Fruit fly (Drosophila melanogaster) whole organism, embryonic: ENCODE results near the gene CG14947.

Source experiments
- ATbp ChIP-seq: fragments of 200-800 bp; sonication (Bioruptor generic); optimal IDR thresholded peaks from 2 replicates; lab custom pipeline; 2017; ENCODE audit warnings: missing biosample characterization, mild to moderate bottlenecking, missing genetic modification characterization, missing genetic modification reagents
- Bgb ChIP-seq: fragments of 200-800 bp; sonication (Bioruptor generic); IDR thresholded peaks from 2 replicates; pipeline ENCODE4 v1.3.6; 2022; ENCODE audit warnings: missing biosample characterization, missing genetic modification characterization; ENCODE audit not compliant: partially characterized antibody
- Blimp-1 ChIP-seq: fragments of 200-800 bp; sonication (Bioruptor generic); optimal IDR thresholded peaks from 3 replicates; lab custom pipeline; 2018; ENCODE audit warnings: missing biosample characterization, missing genetic modification characterization, mild to moderate bottlenecking, moderate library complexity, missing genetic modification reagents
- CG10979 ChIP-seq: fragments of 200-800 bp; sonication (Bioruptor generic); optimal IDR thresholded peaks from 2 replicates; lab custom pipeline; 2018; ENCODE audit warnings: missing biosample characterization, mild to moderate bottlenecking, missing genetic modification characterization, moderate library complexity
- CG11695 ChIP-seq: fragments of 200-800 bp; sonication (Bioruptor generic); IDR thresholded peaks from 3 replicates; pipeline ENCODE4 v1.3.6; 2022; ENCODE audit warnings: missing biosample characterization, missing genetic modification characterization
- CG14441 ChIP-seq: fragments of 200-800 bp; sonication (Bioruptor generic); IDR thresholded peaks from 2 replicates; pipeline ENCODE4 v1.3.6; 2022; ENCODE audit warnings: missing biosample characterization, missing genetic modification characterization
- CG15514 ChIP-seq: fragments of 200-800 bp; sonication (Bioruptor generic); optimal IDR thresholded peaks from 3 replicates; lab custom pipeline; 2017; ENCODE audit warnings: missing biosample characterization, missing genetic modification characterization, mild to moderate bottlenecking, moderate library complexity, missing genetic modification reagents
- CG15601 ChIP-seq: fragments of 200-800 bp; sonication (Bioruptor generic); optimal IDR thresholded peaks from 3 replicates; lab custom pipeline; 2019; ENCODE audit warnings: missing biosample characterization, mild to moderate bottlenecking, missing genetic modification characterization, moderate library complexity
- CG16813 ChIP-seq: fragments of 200-800 bp; sonication (Bioruptor generic); IDR thresholded peaks from 3 replicates; pipeline ENCODE4 v1.3.6; 2022; ENCODE audit warnings: missing biosample characterization, missing genetic modification characterization; ENCODE audit not compliant: partially characterized antibody
- CG17361 ChIP-seq: fragments of 200-800 bp; sonication (Bioruptor generic); IDR thresholded peaks from 3 replicates; pipeline ENCODE4 v1.3.6; 2022; ENCODE audit warnings: missing biosample characterization, missing genetic modification characterization
- CG18011 ChIP-seq: fragments of 200-800 bp; sonication (Bioruptor generic); optimal IDR thresholded peaks from 2 replicates; lab custom pipeline; 2017; ENCODE audit warnings: missing biosample characterization, missing genetic modification characterization, mild to moderate bottlenecking, moderate library complexity, missing genotype
- CG2116 ChIP-seq: fragments of 200-800 bp; sonication (Bioruptor generic); optimal IDR thresholded peaks from 3 replicates; lab custom pipeline; 2018; ENCODE audit warnings: missing biosample characterization, mild to moderate bottlenecking, missing genetic modification characterization
- CG2678 ChIP-seq: fragments of 200-800 bp; sonication (Bioruptor generic); optimal IDR thresholded peaks from 3 replicates; lab custom pipeline; 2019; ENCODE audit warnings: missing biosample characterization, mild to moderate bottlenecking, missing genetic modification characterization, moderate library complexity
- CG31365 ChIP-seq: fragments of 200-800 bp; sonication (Bioruptor generic); optimal IDR thresholded peaks from 2 replicates; lab custom pipeline; 2018; ENCODE audit warnings: missing biosample characterization, mild to moderate bottlenecking, missing genetic modification characterization
- CG34224 ChIP-seq: fragments of 200-800 bp; sonication (Bioruptor generic); IDR thresholded peaks from 3 replicates; pipeline ENCODE4 v1.3.6; 2022; ENCODE audit warnings: missing biosample characterization, missing genetic modification characterization; ENCODE audit not compliant: partially characterized antibody
- CG3838 ChIP-seq: fragments of 200-800 bp; sonication (Bioruptor generic); optimal IDR thresholded peaks from 3 replicates; lab custom pipeline; 2016; ENCODE audit warnings: missing biosample characterization, missing genetic modification characterization
- CG4404 ChIP-seq: fragments of 200-800 bp; sonication (Bioruptor generic); IDR thresholded peaks from 2 replicates; pipeline ENCODE4 v1.3.6; 2022; ENCODE audit warnings: missing biosample characterization, missing genetic modification characterization
- CG6272 ChIP-seq: fragments of 200-800 bp; sonication (Bioruptor generic); IDR thresholded peaks from 2 replicates; pipeline ENCODE4 v1.3.6; 2022; ENCODE audit warnings: missing biosample characterization, missing genetic modification characterization
- CG8359 ChIP-seq: fragments of 200-800 bp; sonication (Bioruptor generic); optimal IDR thresholded peaks from 2 replicates; lab custom pipeline; 2017; ENCODE audit warnings: missing biosample characterization, mild to moderate bottlenecking, missing genetic modification characterization, borderline replicate concordance
- Fer3 ChIP-seq: fragments of 200-800 bp; sonication (Bioruptor generic); optimal IDR thresholded peaks from 2 replicates; lab custom pipeline; 2018; ENCODE audit warnings: missing biosample characterization, mild to moderate bottlenecking, missing genetic modification characterization, moderate library complexity
- GATAe ChIP-seq: fragments of 200-800 bp; sonication (Bioruptor generic); conservative IDR thresholded peaks from 2 replicates; pipeline ENCODE4 v1.3.6; 2022; ENCODE audit warnings: missing biosample characterization, missing genetic modification characterization
- Gug ChIP-seq: fragments of 200-800 bp; sonication (Bioruptor generic); IDR thresholded peaks from 4 replicates; pipeline ENCODE4 v1.3.6; 2022; ENCODE audit warnings: missing biosample characterization, missing genetic modification characterization
- HLH4C ChIP-seq: fragments of 200-800 bp; sonication (Bioruptor generic); IDR thresholded peaks from 3 replicates; pipeline ENCODE4 v1.3.6; 2022; ENCODE audit warnings: missing biosample characterization, missing genetic modification characterization; ENCODE audit not compliant: partially characterized antibody
- Hsf ChIP-seq: fragments of 200-800 bp; sonication (Bioruptor generic); optimal IDR thresholded peaks from 3 replicates; lab custom pipeline; 2016; ENCODE audit warnings: missing biosample characterization, missing genetic modification characterization
- Max ChIP-seq: fragments of 200-800 bp; sonication (Bioruptor generic); optimal IDR thresholded peaks from 2 replicates; lab custom pipeline; 2016; ENCODE audit warnings: missing biosample characterization, mild to moderate bottlenecking, missing genetic modification characterization
- Xbp1 ChIP-seq: fragments of 200-800 bp; sonication (Bioruptor generic); optimal IDR thresholded peaks from 3 replicates; lab custom pipeline; 2016; ENCODE audit warnings: missing biosample characterization, mild to moderate bottlenecking, missing genetic modification characterization
- abd-A ChIP-seq: fragments of 200-800 bp; sonication (Bioruptor generic); optimal IDR thresholded peaks from 3 replicates; lab custom pipeline; 2019; ENCODE audit warnings: missing biosample characterization, mild to moderate bottlenecking, missing genetic modification characterization, moderate library complexity
- ap ChIP-seq: fragments of 200-800 bp; sonication (Bioruptor generic); IDR thresholded peaks from 2 replicates; pipeline ENCODE4 v1.3.6; 2022; ENCODE audit warnings: missing biosample characterization, missing genetic modification characterization
- danr ChIP-seq: fragments of 200-800 bp; sonication (Bioruptor generic); IDR thresholded peaks from 2 replicates; pipeline ENCODE4 v1.3.6; 2022; ENCODE audit warnings: missing biosample characterization, missing genetic modification characterization
- dmrt99B ChIP-seq: fragments of 200-800 bp; sonication (Bioruptor generic); optimal IDR thresholded peaks from 2 replicates; lab custom pipeline; 2018; ENCODE audit warnings: missing biosample characterization, mild to moderate bottlenecking, missing genetic modification characterization, moderate library complexity
- exex ChIP-seq: fragments of 200-800 bp; sonication (Bioruptor generic); optimal IDR thresholded peaks from 4 replicates; lab custom pipeline; 2018; ENCODE audit warnings: missing biosample characterization, mild to moderate bottlenecking, missing genetic modification characterization, moderate library complexity
- fd3F ChIP-seq: fragments of 200-800 bp; sonication (Bioruptor generic); optimal IDR thresholded peaks from 2 replicates; lab custom pipeline; 2018; ENCODE audit warnings: missing biosample characterization, mild to moderate bottlenecking, missing genetic modification characterization, moderate library complexity
- hbn ChIP-seq: fragments of 200-800 bp; sonication (Bioruptor generic); IDR thresholded peaks from 2 replicates; pipeline ENCODE4 v1.3.6; 2022; ENCODE audit warnings: missing biosample characterization, missing genetic modification characterization; ENCODE audit not compliant: partially characterized antibody
- kah ChIP-seq: fragments of 200-800 bp; sonication (Bioruptor generic); optimal IDR thresholded peaks from 2 replicates; lab custom pipeline; 2018; ENCODE audit warnings: missing biosample characterization, mild to moderate bottlenecking, missing genetic modification characterization
- kay ChIP-seq: fragments of 200-800 bp; sonication (Bioruptor generic); optimal IDR thresholded peaks from 2 replicates; lab custom pipeline; 2016; ENCODE audit warnings: missing biosample characterization, missing genetic modification characterization
- oc ChIP-seq: fragments of 200-800 bp; sonication (Bioruptor generic); optimal IDR thresholded peaks from 2 replicates; lab custom pipeline; 2018; ENCODE audit warnings: missing biosample characterization, mild to moderate bottlenecking, missing genetic modification characterization, moderate library complexity
- odd ChIP-seq: fragments of 200-800 bp; sonication (Bioruptor generic); optimal IDR thresholded peaks from 2 replicates; lab custom pipeline; 2017; ENCODE audit warnings: missing biosample characterization, mild to moderate bottlenecking, missing genetic modification characterization
- onecut ChIP-seq: fragments of 200-800 bp; sonication (Bioruptor generic); IDR thresholded peaks from 2 replicates; pipeline ENCODE4 v1.3.6; 2022; ENCODE audit warnings: missing biosample characterization, missing genetic modification characterization
- prd ChIP-seq, 3 experiments: fragments of >200 bp in 2 of 3; fragments of 200-800 bp in 1 of 3; sonication (Bioruptor generic) in 1 of 3; optimal IDR thresholded peaks in 2 of 3; IDR thresholded peaks in 1 of 3; 2 replicates in 2 of 3; 3 replicates in 1 of 3; pipeline versions ENCODE4 v1.3.6 to Lab custom; 2017 to 2022; ENCODE audit warnings: missing biosample characterization in 1 of 3, missing genetic modification characterization in 1 of 3
- ro ChIP-seq: fragments of 200-800 bp; sonication (Bioruptor generic); IDR thresholded peaks from 2 replicates; pipeline ENCODE4 v1.3.6; 2022; ENCODE audit warnings: missing biosample characterization, missing genetic modification characterization
- scrt ChIP-seq: fragments of 200-800 bp; sonication (Bioruptor generic); optimal IDR thresholded peaks from 2 replicates; lab custom pipeline; 2018; ENCODE audit warnings: missing biosample characterization, mild to moderate bottlenecking, missing genetic modification characterization, moderate library complexity
- sd ChIP-seq: fragments of 200-800 bp; sonication (Bioruptor generic); optimal IDR thresholded peaks from 3 replicates; lab custom pipeline; 2018; ENCODE audit warnings: missing biosample characterization, mild to moderate bottlenecking, missing genetic modification characterization, moderate library complexity
- sug ChIP-seq: fragments of 200-800 bp; optimal IDR thresholded peaks from 2 replicates; lab custom pipeline; 2019; ENCODE audit warnings: missing biosample characterization, mild to moderate bottlenecking, missing genetic modification characterization, moderate library complexity
- tin ChIP-seq: fragments of 200-800 bp; sonication (Bioruptor generic); optimal IDR thresholded peaks from 3 replicates; lab custom pipeline; 2016; ENCODE audit warnings: missing biosample characterization, missing genetic modification characterization
- usp ChIP-seq: fragments of >200 bp; optimal IDR thresholded peaks from 2 replicates; lab custom pipeline; 2017; ENCODE audit warnings: missing biosample characterization, missing genetic modification characterization
- vvl ChIP-seq: fragments of 200-800 bp; sonication (Bioruptor generic); IDR thresholded peaks from 2 replicates; pipeline ENCODE4 v1.3.6; 2022; ENCODE audit warnings: missing biosample characterization, missing genetic modification characterization

Gene CG14947

DNA sequence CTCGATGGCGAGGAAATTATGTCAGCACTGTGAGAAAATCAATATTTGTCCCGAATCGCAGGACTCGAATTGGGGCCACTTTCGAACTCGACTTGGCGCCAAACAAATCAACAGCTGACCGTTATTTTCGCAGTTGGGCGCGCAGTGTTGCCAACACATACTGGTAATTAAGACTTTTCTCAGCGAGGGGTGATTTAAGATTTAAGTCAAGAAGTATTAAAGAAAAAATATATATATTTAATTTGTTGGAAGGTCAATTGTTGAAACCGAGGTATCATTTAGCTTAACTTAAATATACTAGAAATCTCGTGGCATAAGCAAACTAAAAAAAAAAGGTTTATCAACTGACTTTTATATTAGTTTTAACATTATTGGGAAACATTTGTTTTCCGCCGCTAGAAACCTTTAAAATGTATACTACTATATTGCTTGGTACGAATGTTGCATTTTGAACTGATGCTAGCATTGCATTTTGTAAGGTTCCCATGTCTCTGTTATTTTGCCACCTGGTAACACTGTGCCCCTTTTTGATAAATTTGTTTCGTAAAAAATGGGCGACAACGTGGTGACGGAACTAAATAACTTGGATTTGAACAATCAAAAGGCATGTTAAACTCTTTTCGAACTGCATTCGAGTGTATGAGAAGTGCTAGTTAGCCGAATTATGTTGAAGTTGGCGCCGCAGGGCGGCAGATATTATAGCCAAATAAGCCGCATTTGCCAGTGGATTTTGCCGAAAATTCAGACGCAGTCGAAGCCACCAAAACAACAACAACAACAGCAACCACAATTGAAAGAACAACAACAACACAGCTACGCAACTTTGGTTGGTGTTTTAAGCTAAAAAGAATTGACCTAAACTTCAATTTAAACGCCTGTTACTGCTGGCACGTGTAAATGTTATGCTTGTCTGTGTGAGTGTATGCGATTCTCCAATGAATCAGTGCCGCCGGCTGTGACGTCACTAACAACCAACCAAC, 27.6 kb downstream of the CG14947 start, which contains the start of the genes Patsas and ThrRS (continued):
- TF ChIP-seq CG15514 (GFP tag; lab: Kevin White, UChicago) (peak; percentile 78), fd3F (GFP tag; lab: Kevin White, UChicago) (peak; percentile 85), vvl (GFP tag; lab: Robert Waterston, UW) (peak; percentile 87), tin (GFP tag; lab: Kevin White, UChicago) (peak; percentile 86), kah (peak; percentile 37)

DNA sequence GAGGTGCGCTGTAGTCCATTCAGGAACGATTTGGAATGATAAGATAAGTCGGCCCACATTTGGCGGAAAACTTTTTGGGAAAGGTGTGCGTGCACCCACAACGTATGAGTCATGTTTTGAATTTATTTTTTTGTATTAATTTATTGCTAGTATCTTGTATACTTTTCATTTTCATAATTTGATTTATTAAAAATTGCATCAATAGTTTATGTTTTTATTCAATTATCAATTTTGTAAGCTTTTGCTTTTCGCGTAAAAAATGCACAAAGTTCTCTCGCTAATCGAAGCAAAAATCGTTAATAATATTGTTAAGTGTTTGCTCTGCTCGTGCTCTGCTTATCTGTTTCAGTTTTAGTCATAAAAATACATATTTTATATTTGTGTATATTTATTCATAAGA, 31.2 kb downstream of the CG14947 start:
- TF ChIP-seq abd-A (tag; lab: Kevin White, UChicago), result no peak
- TF ChIP-seq CG3838 (GFP tag; lab: Kevin White, UChicago), result no peak
- no peak for TF ChIP-seq danr (GFP tag; lab: Robert Waterston, UW)
- TF ChIP-seq CG10979 (tag; lab: Kevin White, UChicago), result no peak
- no peak for TF ChIP-seq CG8359
- TF ChIP-seq onecut (GFP tag; lab: Robert Waterston, UW), result no peak
- no peak for TF ChIP-seq Fer3
- TF ChIP-seq CG18011 (GFP tag; lab: Kevin White, UChicago), result no peak
- peak; percentile 10 for TF ChIP-seq sug
- TF ChIP-seq Blimp-1 (GFP tag; lab: Kevin White, UChicago), result no peak
- no peak for TF ChIP-seq Max (GFP tag; lab: Kevin White, UChicago)
- no peak for TF ChIP-seq Xbp1 (GFP tag; lab: Kevin White, UChicago)
- no peak for TF ChIP-seq CG4404 (GFP tag; lab: Robert Waterston, UW)
- peak; percentile 21 for TF ChIP-seq kay
- TF ChIP-seq prd (optimal IDR thresholded peaks at IDR 0.05; lab: Kevin White, UChicago), result no peak
- no peak for TF ChIP-seq prd (GFP tag; IDR thresholded peaks at IDR 0.05; lab: Robert Waterston, UW)
- no peak for TF ChIP-seq usp (GFP tag; lab: Kevin White, UChicago)
- TF ChIP-seq CG14441 (GFP tag; lab: Robert Waterston, UW), result no peak
- TF ChIP-seq CG2678 (tag; lab: Kevin White, UChicago), result no peak
- no peak for TF ChIP-seq CG34224 (GFP tag; lab: Robert Waterston, UW)
- TF ChIP-seq CG17361 (GFP tag; lab: Robert Waterston, UW), result no peak
- TF ChIP-seq ap (GFP tag; lab: Robert Waterston, UW), result no peak
- no peak for TF ChIP-seq scrt
- TF ChIP-seq ro (GFP tag; lab: Robert Waterston, UW), result no peak
- no peak for TF ChIP-seq Hsf
- no peak for TF ChIP-seq hbn
- TF ChIP-seq ATbp, result no peak
- peak; percentile 40 for TF ChIP-seq sd
- no peak for TF ChIP-seq CG15601 (tag; lab: Kevin White, UChicago)
- no peak for TF ChIP-seq CG2116 (GFP tag; lab: Kevin White, UChicago)
- TF ChIP-seq GATAe (GFP tag; lab: Robert Waterston, UW), result 0 out of 2 replicates have a peak, but pooled peaks have one; percentile 34
- no peak for TF ChIP-seq CG6272 (GFP tag; lab: Robert Waterston, UW)
- TF ChIP-seq Gug, result no peak
- peak; percentile 31 for TF ChIP-seq exex (tag; lab: Kevin White, UChicago)
- TF ChIP-seq Bgb (GFP tag; lab: Robert Waterston, UW), result no peak
- no peak for TF ChIP-seq dmrt99B (tag; lab: Kevin White, UChicago)
- TF ChIP-seq CG11695 (GFP tag; lab: Robert Waterston, UW), result no peak
- no peak for TF ChIP-seq oc (tag; lab: Kevin White, UChicago)
- TF ChIP-seq CG31365 (tag; lab: Kevin White, UChicago), result no peak
- no peak for TF ChIP-seq odd (GFP tag; lab: Kevin White, UChicago)
- no peak for TF ChIP-seq CG16813 (GFP tag; lab: Robert Waterston, UW)
- TF ChIP-seq HLH4C (GFP tag; lab: Robert Waterston, UW), result no peak
